Worm (Caenorhabditis elegans): ENCODE data around the gene fipr-12.

The fipr-12 gene

ce11 chrV:9962916-9963315, 19.8 kb downstream of the fipr-12 start:
- TF ChIP-seq efl-1 (optimal IDR thresholded peaks at IDR 0.05), result no peak
- TF ChIP-seq efl-1 (GFP tag; optimal IDR thresholded peaks at IDR 0.05 in 1 of 2), result peak in 1 of 2 experiments; percentile 3
- TF ChIP-seq lin-14 (GFP tag; optimal IDR thresholded peaks at IDR 0.05), result peak; percentile 64
- TF ChIP-seq unc-86 (tag; optimal IDR thresholded peaks at IDR 0.05), result no peak
- TF ChIP-seq nhr-85 (tag), result peak; percentile 81

- TF ChIP-seq lin-35 (GFP tag; optimal IDR thresholded peaks at IDR 0.05) (no peak), elt-2 (tag; optimal IDR thresholded peaks at IDR 0.05) (no peak), fkh-8 (tag; optimal IDR thresholded peaks at IDR 0.05) (peak; percentile 50), dsc-1 (tag; optimal IDR thresholded peaks at IDR 0.05) (peak; percentile 32), nhr-85 (tag) (no peak), unc-62 (GFP tag; optimal IDR thresholded peaks at IDR 0.05) (no peak), ets-5 (GFP tag; IDR thresholded peaks at IDR 0.05) (no peak), sup-37 (GFP tag; optimal IDR thresholded peaks at IDR 0.05) (no peak), dpl-1 (GFP tag; optimal IDR thresholded peaks at IDR 0.05) (no peak), ztf-11 (tag; optimal IDR thresholded peaks at IDR 0.05) (no peak), lin-14 (GFP tag; optimal IDR thresholded peaks at IDR 0.05) (peak; percentile 54), efl-1 (optimal IDR thresholded peaks at IDR 0.05) (no peak), efl-1 (GFP tag; optimal IDR thresholded peaks at IDR 0.05 in 1 of 2) (peak in 1 of 2 experiments; percentile 88), tlp-1 (tag; optimal IDR thresholded peaks at IDR 0.05) (no peak), nhr-47 (tag; optimal IDR thresholded peaks at IDR 0.05) (peak; percentile 1), snu-23 (GFP tag; optimal IDR thresholded peaks at IDR 0.05) (no peak), nhr-11 (tag; optimal IDR thresholded peaks at IDR 0.05) (no peak), F16B12.6 (tag; optimal IDR thresholded peaks at IDR 0.05) (no peak), tbx-2 (tag; optimal IDR thresholded peaks at IDR 0.05) (no peak), irx-1 (tag; optimal IDR thresholded peaks at IDR 0.05) (no peak)
These were observed 21.1 kb downstream of the fipr-12 start for ce11 chrV:9964152-9964785.

- TF ChIP-seq nhr-12 (tag; optimal IDR thresholded peaks at IDR 0.05) (no peak), ceh-8 (GFP tag; optimal IDR thresholded peaks at IDR 0.05) (no peak), ceh-88 (GFP tag; IDR thresholded peaks at IDR 0.05) (no peak), ceh-63 (GFP tag; optimal IDR thresholded peaks at IDR 0.05) (no peak), lin-14 (GFP tag; optimal IDR thresholded peaks at IDR 0.05) (peak; percentile 21), isw-1 (GFP tag; IDR thresholded peaks at IDR 0.05) (no peak), sptf-1 (tag; optimal IDR thresholded peaks at IDR 0.05) (no peak), F16B12.6 (tag; optimal IDR thresholded peaks at IDR 0.05) (no peak), dsc-1 (tag; optimal IDR thresholded peaks at IDR 0.05) (no peak), fkh-8 (tag; optimal IDR thresholded peaks at IDR 0.05) (peak; percentile 33)
These were observed 22.8 kb downstream of the fipr-12 start for ce11 chrV:9965891-9966290.

- no peak for TF ChIP-seq ztf-11 (tag; optimal IDR thresholded peaks at IDR 0.05)
- no peak for TF ChIP-seq zag-1 (tag; optimal IDR thresholded peaks at IDR 0.05)
- peak; percentile 72 for TF ChIP-seq mep-1 (tag; optimal IDR thresholded peaks at IDR 0.05)
- peak; percentile 77 for TF ChIP-seq unc-130 (tag; optimal IDR thresholded peaks at IDR 0.05)
- peak; percentile 49 to 52 for TF ChIP-seq lsy-2 (tag; optimal IDR thresholded peaks at IDR 0.05)
- TF ChIP-seq lin-39 (tag; optimal IDR thresholded peaks at IDR 0.05), result no peak
- no peak for TF ChIP-seq vab-15 (tag; optimal IDR thresholded peaks at IDR 0.05)
- TF ChIP-seq nhr-28 (tag; optimal IDR thresholded peaks at IDR 0.05), result no peak
- TF ChIP-seq mef-2 (tag; optimal IDR thresholded peaks at IDR 0.05), result no peak
- peak; percentile 17 for TF ChIP-seq ceh-8 (GFP tag; optimal IDR thresholded peaks at IDR 0.05)
- peak; percentile 69 for TF ChIP-seq tbx-2 (tag; optimal IDR thresholded peaks at IDR 0.05)
- no peak for TF ChIP-seq isw-1 (GFP tag; IDR thresholded peaks at IDR 0.05)
- TF ChIP-seq unc-62 (GFP tag; optimal IDR thresholded peaks at IDR 0.05), result no peak
- TF ChIP-seq nhr-19 (GFP tag; conservative IDR thresholded peaks at IDR 0.05), result peak; percentile 64
- peak; percentile 76 for TF ChIP-seq lin-14 (GFP tag; optimal IDR thresholded peaks at IDR 0.05)
- TF ChIP-seq hlh-4 (tag; optimal IDR thresholded peaks at IDR 0.05), result no peak
- peak; percentile 54 for TF ChIP-seq xbp-1 (tag; optimal IDR thresholded peaks at IDR 0.05)
- TF ChIP-seq dsc-1 (tag; optimal IDR thresholded peaks at IDR 0.05), result peak; percentile 63
- TF ChIP-seq nhr-12 (tag; optimal IDR thresholded peaks at IDR 0.05), result no peak
- no peak for TF ChIP-seq elt-3 (tag; optimal IDR thresholded peaks at IDR 0.05)
- peak; percentile 76 for TF ChIP-seq skn-1 (tag; optimal IDR thresholded peaks at IDR 0.05)
- no peak for TF ChIP-seq Y116A8C.19 (tag; optimal IDR thresholded peaks at IDR 0.05; ENCODE audit: borderline replicate concordance)
- no peak for TF ChIP-seq nhr-76 (tag; optimal IDR thresholded peaks at IDR 0.05)
- no peak for TF ChIP-seq ztf-4 (tag; optimal IDR thresholded peaks at IDR 0.05)
- TF ChIP-seq nhr-85 (tag), result no peak
- TF ChIP-seq sup-37 (GFP tag; optimal IDR thresholded peaks at IDR 0.05), result no peak
- TF ChIP-seq hpl-2 (GFP tag; optimal IDR thresholded peaks at IDR 0.05), result no peak
- peak; percentile 76 for TF ChIP-seq rnt-1 (tag; optimal IDR thresholded peaks at IDR 0.05)
- TF ChIP-seq unc-30 (tag; optimal IDR thresholded peaks at IDR 0.05), result no peak
These were observed 27.0 kb downstream of the fipr-12 start for ce11 chrV:9970119-9970518.

Measured in whole organism, L1 larva.